Worm (Caenorhabditis elegans) whole organism, L3 larva: ENCODE results near the gene F27E5.9.

ENCODE experiments used
- ZK546.5 ChIP-seq: sonication (generic microtip); optimal IDR thresholded peaks from 2 replicates; lab custom pipeline; 2017; ENCODE audit warnings: missing biosample characterization, missing genetic modification characterization
- ceh-82 ChIP-seq: fragments of 150-350 bp; optimal IDR thresholded peaks from 2 replicates; lab custom pipeline; 2014; ENCODE audit warnings: missing biosample characterization, missing genetic modification characterization
- daf-12 ChIP-seq: fragments of 150-350 bp; optimal IDR thresholded peaks from 2 replicates; lab custom pipeline; 2014; ENCODE audit warnings: missing biosample characterization, missing genetic modification reagents, missing genetic modification characterization
- elt-3 ChIP-seq, 3 experiments: fragments of 150-350 bp in 1 of 3; sonication (generic microtip) in 2 of 3; optimal IDR thresholded peaks; 2 replicates in 2 of 3; 4 replicates in 1 of 3; lab custom pipeline; 2014 to 2017; ENCODE audit warnings: missing biosample characterization in 3 of 3, missing genetic modification characterization in 3 of 3
- lin-39 ChIP-seq: fragments of 150-350 bp; optimal IDR thresholded peaks from 2 replicates; lab custom pipeline; 2018; ENCODE audit warnings: missing biosample characterization, missing genetic modification reagents, missing genetic modification characterization
- lsy-12 ChIP-seq: sonication (generic microtip); optimal IDR thresholded peaks from 2 replicates; lab custom pipeline; 2016; ENCODE audit warnings: mild to moderate bottlenecking, missing genetic modification characterization, missing compliant biosample characterization
- nhr-77 ChIP-seq: fragments of 150-350 bp; optimal IDR thresholded peaks from 2 replicates; lab custom pipeline; 2014; ENCODE audit warnings: missing biosample characterization, missing genetic modification characterization
- pha-4 ChIP-seq: fragments of 150-350 bp; optimal IDR thresholded peaks from 2 replicates; lab custom pipeline; 2014; ENCODE audit warnings: missing biosample characterization, missing genetic modification reagents, missing genetic modification characterization
- pqm-1 ChIP-seq: fragments of 150-350 bp; optimal IDR thresholded peaks from 2 replicates; lab custom pipeline; 2017; ENCODE audit warnings: missing biosample characterization, missing genetic modification characterization, inconsistent platforms

Gene F27E5.9

ce11 chrII:10182634-10183033, 47.9 kb downstream of the F27E5.9 start, which contains the start of gene srd-1:
Gene srd-1, minus strand, starts transcription at chrII:10182734.
- TF ChIP-seq elt-3 (tag; optimal IDR thresholded peaks at IDR 0.05; lab: Kevin White, UChicago) = no peak
- TF ChIP-seq pha-4 = no peak
- no peak for TF ChIP-seq ceh-82 (tag; lab: Kevin White, UChicago)
- TF ChIP-seq lsy-12 = no peak
- TF ChIP-seq nhr-77 (tag; lab: Kevin White, UChicago) = no peak
- no peak for TF ChIP-seq ZK546.5 (tag; lab: Kevin White, UChicago)
- TF ChIP-seq lin-39 (tag; lab: Kevin White, UChicago) = no peak
- TF ChIP-seq daf-12 (tag; lab: Kevin White, UChicago) = no peak
- no peak for TF ChIP-seq pqm-1 (tag; lab: Kevin White, UChicago)
